Worm (Caenorhabditis elegans) whole organism, late embryonic: ENCODE measurements around the gene Y51A2A.16.

Experiments
- ceh-34 ChIP-seq: sonication (generic microtip); optimal IDR thresholded peaks from 2 replicates; lab custom pipeline; 2016; ENCODE audit warnings: mild to moderate bottlenecking, missing genetic modification characterization, missing compliant biosample characterization
- ceh-48 ChIP-seq: sonication (generic microtip); optimal IDR thresholded peaks from 2 replicates; lab custom pipeline; 2016; ENCODE audit warnings: missing genetic modification characterization, inconsistent platforms, missing compliant biosample characterization
- fax-1 ChIP-seq: sonication (generic microtip); optimal IDR thresholded peaks from 2 replicates; lab custom pipeline; 2016; ENCODE audit warnings: missing genotype, missing genetic modification characterization, missing compliant biosample characterization
- odd-2 ChIP-seq: sonication (generic microtip); optimal IDR thresholded peaks from 2 replicates; lab custom pipeline; 2017; ENCODE audit warnings: antibody characterized with exemption, mild to moderate bottlenecking, missing genetic modification characterization, missing compliant biosample characterization
- pax-1 ChIP-seq: fragments of 150-350 bp; optimal IDR thresholded peaks from 2 replicates; lab custom pipeline; 2014; ENCODE audit warnings: missing biosample characterization, missing genetic modification characterization
- syd-9 ChIP-seq: sonication (generic microtip); optimal IDR thresholded peaks from 2 replicates; lab custom pipeline; 2016; ENCODE audit warnings: mild to moderate bottlenecking, missing genetic modification characterization, moderate library complexity, missing compliant biosample characterization

ce11 chrV:18253494-18253893 is 27.2 kb downstream of the Y51A2A.16 start, which contains the start of gene R10E8.2:
- TF ChIP-seq fax-1 (tag; lab: Kevin White, UChicago) (no peak), ceh-48 (tag; lab: Kevin White, UChicago) (no peak), odd-2 (tag; lab: Kevin White, UChicago) (no peak), syd-9 (tag; lab: Kevin White, UChicago) (no peak), pax-1 (no peak), ceh-34 (tag; lab: Kevin White, UChicago) (no peak)
